Fruit fly (Drosophila melanogaster) whole organism, embryonic: ENCODE measurements around the gene Schip1.

ENCODE experiments used
- Aef1 ChIP-seq: fragments of 200-800 bp; sonication (Bioruptor generic); IDR thresholded peaks from 3 replicates; pipeline ENCODE4 v1.3.6; 2022; ENCODE audit warnings: missing biosample characterization, missing genetic modification characterization
- B-H1 ChIP-seq: fragments of 200-800 bp; sonication (Bioruptor generic); IDR thresholded peaks from 3 replicates; pipeline ENCODE4 v1.3.6; 2022; ENCODE audit warnings: missing biosample characterization, missing genetic modification characterization
- CG10543 ChIP-seq: fragments of 200-800 bp; sonication (Bioruptor generic); optimal IDR thresholded peaks from 3 replicates; lab custom pipeline; 2017; ENCODE audit warnings: missing biosample characterization, mild to moderate bottlenecking, missing genetic modification characterization, moderate library complexity
- CG10654 ChIP-seq: fragments of 200-800 bp; sonication (Bioruptor generic); optimal IDR thresholded peaks from 2 replicates; lab custom pipeline; 2016; ENCODE audit warnings: missing biosample characterization, missing genetic modification characterization
- CG11085 ChIP-seq: fragments of 200-800 bp; sonication (Bioruptor generic); IDR thresholded peaks from 2 replicates; pipeline ENCODE4 v1.3.6; 2022; ENCODE audit warnings: missing biosample characterization, missing genetic modification characterization
- CG12155 ChIP-seq: fragments of 200-800 bp; sonication (Bioruptor generic); optimal IDR thresholded peaks from 3 replicates; lab custom pipeline; 2016; ENCODE audit warnings: missing biosample characterization, missing genetic modification characterization
- CG1233 ChIP-seq: fragments of 200-800 bp; sonication (Bioruptor generic); optimal IDR thresholded peaks from 4 replicates; lab custom pipeline; 2018; ENCODE audit warnings: missing biosample characterization, mild to moderate bottlenecking, missing genetic modification characterization
- CG12769 ChIP-seq: fragments of 200-800 bp; sonication (Bioruptor generic); optimal IDR thresholded peaks from 2 replicates; lab custom pipeline; 2019; ENCODE audit warnings: missing biosample characterization, mild to moderate bottlenecking, missing genetic modification characterization, moderate library complexity
- CG13424 ChIP-seq: fragments of 200-800 bp; sonication (Bioruptor generic); optimal IDR thresholded peaks from 2 replicates; lab custom pipeline; 2019; ENCODE audit warnings: missing biosample characterization, mild to moderate bottlenecking, missing genetic modification characterization, moderate library complexity
- CG13624 ChIP-seq: fragments of 200-800 bp; sonication (Bioruptor generic); optimal IDR thresholded peaks from 2 replicates; lab custom pipeline; 2016; ENCODE audit warnings: missing biosample characterization, missing genetic modification characterization
- CG17361 ChIP-seq: fragments of 200-800 bp; sonication (Bioruptor generic); IDR thresholded peaks from 3 replicates; pipeline ENCODE4 v1.3.6; 2022; ENCODE audit warnings: missing biosample characterization, missing genetic modification characterization
- CG2129 ChIP-seq: fragments of 200-800 bp; sonication (Bioruptor generic); IDR thresholded peaks from 2 replicates; pipeline ENCODE4 v1.3.6; 2022; ENCODE audit warnings: missing biosample characterization, missing genetic modification characterization; ENCODE audit not compliant: partially characterized antibody
- CG2712 ChIP-seq: fragments of 200-800 bp; optimal IDR thresholded peaks from 3 replicates; lab custom pipeline; 2019; ENCODE audit warnings: missing biosample characterization, mild to moderate bottlenecking, missing genetic modification characterization, moderate library complexity
- CG2875 ChIP-seq: fragments of 200-800 bp; sonication (Bioruptor generic); optimal IDR thresholded peaks from 2 replicates; lab custom pipeline; 2017; ENCODE audit warnings: missing biosample characterization, mild to moderate bottlenecking, missing genetic modification characterization, missing genetic modification reagents
- CG31441 ChIP-seq: fragments of 200-800 bp; sonication (Bioruptor generic); IDR thresholded peaks from 2 replicates; pipeline ENCODE4 v1.3.6; 2022; ENCODE audit warnings: missing biosample characterization, missing genetic modification characterization
- CG6175 ChIP-seq: fragments of 200-800 bp; sonication (Bioruptor generic); IDR thresholded peaks from 3 replicates; pipeline ENCODE4 v1.3.6; 2022; ENCODE audit warnings: missing biosample characterization, missing genetic modification characterization
- CG6254 ChIP-seq: fragments of 200-800 bp; sonication (Bioruptor generic); optimal IDR thresholded peaks from 3 replicates; lab custom pipeline; 2017; ENCODE audit warnings: mild to moderate bottlenecking, missing biosample characterization, missing genetic modification reagents, missing genetic modification characterization
- CG9727 ChIP-seq: fragments of 200-800 bp; sonication (Bioruptor generic); optimal IDR thresholded peaks from 3 replicates; lab custom pipeline; 2017; ENCODE audit warnings: missing biosample characterization, mild to moderate bottlenecking, missing genetic modification characterization
- D19A ChIP-seq: fragments of 200-800 bp; optimal IDR thresholded peaks from 3 replicates; lab custom pipeline; 2019; ENCODE audit warnings: missing biosample characterization, mild to moderate bottlenecking, missing genetic modification characterization, moderate library complexity
- E2f2 ChIP-seq: fragments of 200-800 bp; sonication (Bioruptor generic); IDR thresholded peaks from 2 replicates; pipeline ENCODE4 v1.3.6; 2022; ENCODE audit warnings: missing biosample characterization, missing genetic modification characterization
- HmgZ ChIP-seq: fragments of 200-800 bp; sonication (Bioruptor generic); optimal IDR thresholded peaks from 2 replicates; lab custom pipeline; 2018; ENCODE audit warnings: missing biosample characterization, mild to moderate bottlenecking, missing genetic modification characterization
- Hmr ChIP-seq: fragments of 200-800 bp; sonication (Bioruptor generic); optimal IDR thresholded peaks from 3 replicates; lab custom pipeline; 2017; ENCODE audit warnings: mild to moderate bottlenecking, missing biosample characterization, missing genetic modification reagents, missing genetic modification characterization
- Hr39 ChIP-seq: fragments of >200 bp; optimal IDR thresholded peaks from 2 replicates; lab custom pipeline; 2017
- MTF-1 ChIP-seq: fragments of 200-800 bp; sonication (Bioruptor generic); optimal IDR thresholded peaks from 2 replicates; lab custom pipeline; 2018; ENCODE audit warnings: missing biosample characterization, mild to moderate bottlenecking, missing genetic modification characterization, borderline replicate concordance
- Med ChIP-seq: fragments of 200-800 bp; sonication (Bioruptor generic); peaks from one replicate; lab custom pipeline; 2016; ENCODE audit warnings: missing biosample characterization, missing genetic modification characterization, mild to moderate bottlenecking, inconsistent platforms, moderate library complexity
- Nf-YC ChIP-seq: fragments of 200-800 bp; optimal IDR thresholded peaks from 3 replicates; lab custom pipeline; 2019; ENCODE audit warnings: missing biosample characterization, mild to moderate bottlenecking, missing genetic modification characterization, moderate library complexity
- Opbp ChIP-seq: fragments of 200-800 bp; sonication (Bioruptor generic); IDR thresholded peaks from 3 replicates; pipeline ENCODE4 v1.3.6; 2022; ENCODE audit warnings: missing biosample characterization, missing genetic modification characterization; ENCODE audit not compliant: partially characterized antibody
- Rx ChIP-seq: fragments of 200-800 bp; sonication (Bioruptor generic); IDR thresholded peaks from 2 replicates; pipeline ENCODE4 v1.3.6; 2022; ENCODE audit warnings: missing biosample characterization, missing genetic modification characterization
- TFAM ChIP-seq: fragments of 200-800 bp; sonication (Bioruptor generic); optimal IDR thresholded peaks from 2 replicates; lab custom pipeline; 2017; ENCODE audit warnings: missing biosample characterization, missing genetic modification characterization, inconsistent platforms
- Vsx1 ChIP-seq: fragments of 200-800 bp; sonication (Bioruptor generic); optimal IDR thresholded peaks from 2 replicates; lab custom pipeline; 2017; ENCODE audit warnings: missing biosample characterization, mild to moderate bottlenecking, missing genetic modification characterization, missing genetic modification reagents
- caup ChIP-seq: fragments of 200-800 bp; sonication (Bioruptor generic); optimal IDR thresholded peaks from 3 replicates; lab custom pipeline; 2017; ENCODE audit warnings: missing biosample characterization, mild to moderate bottlenecking, missing genetic modification characterization, moderate library complexity; ENCODE audit not compliant: severe bottlenecking
- cg ChIP-seq: fragments of 200-800 bp; sonication (Bioruptor generic); optimal IDR thresholded peaks from 3 replicates; lab custom pipeline; 2019; ENCODE audit warnings: missing biosample characterization, mild to moderate bottlenecking, missing genetic modification characterization, moderate library complexity
- cwo ChIP-seq: fragments of 200-800 bp; sonication (Bioruptor generic); optimal IDR thresholded peaks from 3 replicates; lab custom pipeline; 2017; ENCODE audit warnings: missing biosample characterization, missing genetic modification characterization, mild to moderate bottlenecking, moderate library complexity, missing genetic modification reagents
- en ChIP-seq: fragments of 200-800 bp; sonication (Bioruptor generic); optimal IDR thresholded peaks from 2 replicates; lab custom pipeline; 2016; ENCODE audit warnings: missing biosample characterization, missing genetic modification characterization
- fd64A ChIP-seq: fragments of 200-800 bp; sonication (Bioruptor generic); optimal IDR thresholded peaks from 3 replicates; lab custom pipeline; 2018; ENCODE audit warnings: missing biosample characterization, mild to moderate bottlenecking, missing genetic modification characterization
- gcm ChIP-seq: fragments of 200-800 bp; sonication (Bioruptor generic); optimal IDR thresholded peaks from 2 replicates; lab custom pipeline; 2019; ENCODE audit warnings: missing biosample characterization, mild to moderate bottlenecking, missing genetic modification characterization, moderate library complexity
- gro ChIP-seq: fragments of 200-800 bp; sonication (Bioruptor generic); optimal IDR thresholded peaks from 2 replicates; lab custom pipeline; 2016; ENCODE audit warnings: missing biosample characterization, missing genetic modification characterization
- hkb ChIP-seq, 2 experiments: fragments of 200-800 bp in 1 of 2; fragments of >200 bp in 1 of 2; sonication (Bioruptor generic) in 1 of 2; IDR thresholded peaks in 1 of 2; optimal IDR thresholded peaks in 1 of 2; 2 replicates each; pipeline versions ENCODE4 v1.3.6 to Lab custom; 2017 to 2022; ENCODE audit warnings: missing biosample characterization in 1 of 2, missing genetic modification characterization in 1 of 2
- inv ChIP-seq: fragments of 200-800 bp; sonication (Bioruptor generic); IDR thresholded peaks from 2 replicates; pipeline ENCODE4 v1.3.6; 2022; ENCODE audit warnings: missing biosample characterization, missing genetic modification characterization; ENCODE audit not compliant: partially characterized antibody
- lilli ChIP-seq: fragments of 200-800 bp; sonication (Bioruptor generic); optimal IDR thresholded peaks from 3 replicates; lab custom pipeline; 2016; ENCODE audit warnings: missing biosample characterization, missing genetic modification characterization
- nerfin-2 ChIP-seq: fragments of 200-800 bp; sonication (Bioruptor generic); IDR thresholded peaks from 2 replicates; pipeline ENCODE4 v1.3.6; 2022; ENCODE audit warnings: missing biosample characterization, missing genetic modification characterization; ENCODE audit not compliant: partially characterized antibody
- nom ChIP-seq: fragments of 200-800 bp; sonication (Bioruptor generic); optimal IDR thresholded peaks from 2 replicates; lab custom pipeline; 2017; ENCODE audit warnings: missing biosample characterization, missing genetic modification characterization, mild to moderate bottlenecking, moderate library complexity, missing genetic modification reagents
- schlank ChIP-seq: fragments of 200-800 bp; sonication (Bioruptor generic); optimal IDR thresholded peaks from 2 replicates; lab custom pipeline; 2018; ENCODE audit warnings: missing biosample characterization, mild to moderate bottlenecking, missing genetic modification characterization
- sd ChIP-seq: fragments of 200-800 bp; sonication (Bioruptor generic); optimal IDR thresholded peaks from 3 replicates; lab custom pipeline; 2018; ENCODE audit warnings: missing biosample characterization, mild to moderate bottlenecking, missing genetic modification characterization, moderate library complexity
- sens ChIP-seq: fragments of 200-800 bp; sonication (Bioruptor generic); peaks from one replicate; lab custom pipeline; 2016; ENCODE audit warnings: missing biosample characterization, missing genetic modification characterization
- sens-2 ChIP-seq: fragments of 200-800 bp; sonication (Bioruptor generic); IDR thresholded peaks from 2 replicates; pipeline ENCODE4 v1.3.6; 2022; ENCODE audit warnings: missing biosample characterization, missing genetic modification characterization
- unpg ChIP-seq: fragments of 200-800 bp; sonication (Bioruptor generic); optimal IDR thresholded peaks from 3 replicates; lab custom pipeline; 2018; ENCODE audit warnings: missing biosample characterization, mild to moderate bottlenecking, missing genetic modification characterization, moderate library complexity
- yki ChIP-seq: fragments of >200 bp; optimal IDR thresholded peaks from 3 replicates; lab custom pipeline; 2018
- z ChIP-seq: fragments of 200-800 bp; sonication (Bioruptor generic); IDR thresholded peaks from 3 replicates; pipeline ENCODE4 v1.3.6; 2022; ENCODE audit warnings: missing biosample characterization, missing genetic modification characterization

Schip1 gene

DNA sequence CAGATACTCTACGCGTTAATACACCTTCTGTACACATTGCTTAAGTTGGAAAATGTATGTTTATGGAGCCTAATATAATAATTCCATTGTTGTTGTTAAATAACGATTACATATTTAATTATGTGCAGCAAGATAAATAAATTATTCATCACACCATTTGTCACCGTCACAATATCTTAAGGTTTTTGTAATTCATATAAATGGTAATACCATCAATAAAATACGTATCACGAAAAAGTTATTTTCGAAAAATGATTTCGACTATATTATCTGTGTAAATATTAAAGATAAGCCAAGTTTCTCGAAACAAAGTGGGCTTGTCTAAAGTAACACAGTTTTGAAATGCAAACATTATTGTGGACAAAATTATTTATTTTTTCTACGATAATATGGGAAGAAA is 8.7 kb downstream of the Schip1 start, which contains the start of gene CG4995:
CG4995 (plus strand) TSS at position 301 of the 400 bp plus-strand sequence.
- TF ChIP-seq HmgZ (tag; lab: Kevin White, UChicago) (no peak), D19A (tag; lab: Kevin White, UChicago) (peak; percentile 18), CG6254 (GFP tag; lab: Kevin White, UChicago) (no peak), z (GFP tag; lab: Robert Waterston, UW) (no peak), TFAM (GFP tag; lab: Kevin White, UChicago) (no peak), CG10654 (GFP tag; lab: Kevin White, UChicago) (no peak), schlank (tag; lab: Kevin White, UChicago) (no peak), CG9727 (no peak), sens (GFP tag; lab: Kevin White, UChicago) (peak; percentile 50), sens-2 (no peak)
- TF ChIP-seq, all 482 proteins: peak for 2

DNA sequence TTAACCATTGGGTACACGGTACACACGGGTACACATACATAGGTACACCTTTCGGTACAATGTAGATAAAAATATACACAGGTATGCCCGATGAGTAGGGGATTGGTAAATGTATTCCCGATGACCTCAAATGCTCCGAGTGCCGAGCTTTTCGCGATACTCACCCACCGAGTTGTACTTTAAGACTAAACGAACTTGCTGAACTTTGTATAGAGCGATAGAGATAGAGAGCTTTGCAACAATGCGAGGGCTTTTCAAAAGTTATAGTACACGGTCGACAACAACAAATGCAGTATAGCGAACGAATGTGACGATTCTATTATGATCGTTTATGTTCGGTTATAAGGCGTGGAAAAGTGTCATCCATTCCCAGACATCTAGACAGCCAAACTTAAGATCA is 9.3 kb downstream of the Schip1 start:
- peak; percentile 5 for TF ChIP-seq Nf-YC
- TF ChIP-seq CG2875 (GFP tag; lab: Kevin White, UChicago) = no peak
- TF ChIP-seq CG6175 (GFP tag; lab: Robert Waterston, UW) = no peak
- no peak for TF ChIP-seq nerfin-2
- TF ChIP-seq CG12769 (tag; lab: Kevin White, UChicago) = peak; percentile 98
- TF ChIP-seq gcm = no peak
- TF ChIP-seq CG17361 (GFP tag; lab: Robert Waterston, UW) = no peak
- TF ChIP-seq caup (GFP tag; lab: Kevin White, UChicago) = peak; percentile 36
- TF ChIP-seq Rx (GFP tag; lab: Robert Waterston, UW) = no peak
- no peak for TF ChIP-seq CG13624 (GFP tag; lab: Kevin White, UChicago)
- no peak for TF ChIP-seq CG12155 (GFP tag; lab: Kevin White, UChicago)
- peak; percentile 40 for TF ChIP-seq CG10543 (GFP tag; lab: Kevin White, UChicago)
- no peak for TF ChIP-seq hkb (optimal IDR thresholded peaks at IDR 0.05; lab: Kevin White, UChicago)
- TF ChIP-seq hkb (GFP tag; IDR thresholded peaks at IDR 0.05; lab: Robert Waterston, UW) = peak; percentile 30; the same call in 1 of the 2 replicates
- TF ChIP-seq Aef1 = peak; percentile 60; the same call in 2 of the 3 replicates
- TF ChIP-seq CG1233 (GFP tag; lab: Kevin White, UChicago) = no peak
- TF ChIP-seq yki (lab: Kevin White, UChicago) = no peak
- no peak for TF ChIP-seq inv
- no peak for TF ChIP-seq CG13424 (tag; lab: Kevin White, UChicago)
- no peak for TF ChIP-seq Vsx1 (GFP tag; lab: Kevin White, UChicago)
- no peak for TF ChIP-seq Opbp (GFP tag; lab: Robert Waterston, UW)
- TF ChIP-seq CG11085 (GFP tag; lab: Robert Waterston, UW) = no peak
- no peak for TF ChIP-seq Hr39
- TF ChIP-seq sd (tag; lab: Kevin White, UChicago) = peak; percentile 89
- TF ChIP-seq unpg (GFP tag; lab: Kevin White, UChicago) = no peak
- no peak for TF ChIP-seq CG2129
- TF ChIP-seq en = no peak
- TF ChIP-seq E2f2 (GFP tag; lab: Robert Waterston, UW) = peak; percentile 26; the same call in 1 of the 2 replicates
- TF ChIP-seq Hmr = peak; percentile 38
- TF ChIP-seq CG31441 (GFP tag; lab: Robert Waterston, UW) = no peak
- peak; percentile 23 for TF ChIP-seq HmgZ (tag; lab: Kevin White, UChicago)
- TF ChIP-seq MTF-1 = peak; percentile 15
- no peak for TF ChIP-seq lilli (GFP tag; lab: Kevin White, UChicago)
- TF ChIP-seq cwo (GFP tag; lab: Kevin White, UChicago) = no peak
- peak; percentile 80 for TF ChIP-seq Med
- TF ChIP-seq nom = peak; percentile 69
- no peak for TF ChIP-seq B-H1 (GFP tag; lab: Robert Waterston, UW)
- TF ChIP-seq CG2712 (tag; lab: Kevin White, UChicago) = no peak
- TF ChIP-seq cg (GFP tag; lab: Kevin White, UChicago) = peak; percentile 36
- no peak for TF ChIP-seq fd64A (GFP tag; lab: Kevin White, UChicago)
- peak; percentile 11 for TF ChIP-seq gro (GFP tag; lab: Kevin White, UChicago)
